Fruit fly (Drosophila melanogaster) whole organism, embryonic: ENCODE measurements around the gene HP1c.

Experiments
- CG12219 ChIP-seq: fragments of 200-800 bp; sonication (Bioruptor generic); optimal IDR thresholded peaks from 3 replicates; lab custom pipeline; 2018; ENCODE audit warnings: missing biosample characterization, mild to moderate bottlenecking, missing genetic modification characterization
- CG12236 ChIP-seq: fragments of 200-800 bp; sonication (Bioruptor generic); optimal IDR thresholded peaks from 2 replicates; lab custom pipeline; 2016; ENCODE audit warnings: missing biosample characterization, missing genetic modification characterization
- CG12659 ChIP-seq: fragments of 200-800 bp; sonication (Bioruptor generic); optimal IDR thresholded peaks from 3 replicates; lab custom pipeline; 2017; ENCODE audit warnings: mild to moderate bottlenecking, missing biosample characterization, missing genetic modification reagents, missing genetic modification characterization
- CG13894 ChIP-seq: fragments of 200-800 bp; sonication (Bioruptor generic); optimal IDR thresholded peaks from 3 replicates; lab custom pipeline; 2018; ENCODE audit warnings: missing biosample characterization, mild to moderate bottlenecking, missing genetic modification characterization, moderate library complexity
- CG14050 ChIP-seq: fragments of 200-800 bp; sonication (Bioruptor generic); IDR thresholded peaks from 3 replicates; pipeline ENCODE4 v1.3.6; 2022; ENCODE audit warnings: missing biosample characterization, missing genetic modification characterization
- CG15601 ChIP-seq: fragments of 200-800 bp; sonication (Bioruptor generic); optimal IDR thresholded peaks from 3 replicates; lab custom pipeline; 2019; ENCODE audit warnings: missing biosample characterization, mild to moderate bottlenecking, missing genetic modification characterization, moderate library complexity
- CG17829 ChIP-seq: fragments of 200-800 bp; optimal IDR thresholded peaks from 2 replicates; lab custom pipeline; 2019; ENCODE audit warnings: missing biosample characterization, mild to moderate bottlenecking, missing genetic modification characterization, moderate library complexity
- CG1792 ChIP-seq: fragments of 200-800 bp; sonication (Bioruptor generic); optimal IDR thresholded peaks from 2 replicates; lab custom pipeline; 2016; ENCODE audit warnings: missing biosample characterization, missing genetic modification characterization
- CG18599 ChIP-seq: fragments of 200-800 bp; sonication (Bioruptor generic); optimal IDR thresholded peaks from 3 replicates; lab custom pipeline; 2017; ENCODE audit warnings: missing biosample characterization, missing genetic modification characterization, mild to moderate bottlenecking, moderate library complexity, missing genetic modification reagents
- CG2116 ChIP-seq: fragments of 200-800 bp; sonication (Bioruptor generic); optimal IDR thresholded peaks from 3 replicates; lab custom pipeline; 2018; ENCODE audit warnings: missing biosample characterization, mild to moderate bottlenecking, missing genetic modification characterization
- CG2889 ChIP-seq: fragments of 200-800 bp; sonication (Bioruptor generic); IDR thresholded peaks from 3 replicates; pipeline ENCODE4 v1.3.6; 2022; ENCODE audit warnings: missing biosample characterization, missing genetic modification characterization
- CG3407 ChIP-seq: fragments of 200-800 bp; sonication (Bioruptor generic); optimal IDR thresholded peaks from 2 replicates; lab custom pipeline; 2018; ENCODE audit warnings: missing biosample characterization, mild to moderate bottlenecking, missing genetic modification characterization
- CG3995 ChIP-seq: fragments of 200-800 bp; sonication (Bioruptor generic); optimal IDR thresholded peaks from 3 replicates; lab custom pipeline; 2016; ENCODE audit warnings: missing biosample characterization, missing genetic modification characterization
- CG6791 ChIP-seq: fragments of 200-800 bp; sonication (Bioruptor generic); IDR thresholded peaks from 3 replicates; pipeline ENCODE4 v1.3.6; 2022; ENCODE audit warnings: missing biosample characterization, missing genetic modification characterization; ENCODE audit not compliant: partially characterized antibody
- CG9932 ChIP-seq: fragments of 200-800 bp; sonication (Bioruptor generic); IDR thresholded peaks from 2 replicates; pipeline ENCODE4 v1.3.6; 2022; ENCODE audit warnings: missing biosample characterization, missing genetic modification characterization
- Camta ChIP-seq: fragments of 200-800 bp; sonication (Bioruptor generic); optimal IDR thresholded peaks from 2 replicates; lab custom pipeline; 2016; ENCODE audit warnings: missing biosample characterization, missing genetic modification characterization
- CoRest ChIP-seq: fragments of 200-800 bp; sonication (Bioruptor generic); optimal IDR thresholded peaks from 3 replicates; lab custom pipeline; 2018; ENCODE audit warnings: missing biosample characterization, mild to moderate bottlenecking, missing genetic modification characterization, moderate library complexity
- D19A ChIP-seq: fragments of 200-800 bp; optimal IDR thresholded peaks from 3 replicates; lab custom pipeline; 2019; ENCODE audit warnings: missing biosample characterization, mild to moderate bottlenecking, missing genetic modification characterization, moderate library complexity
- Doc2 ChIP-seq: fragments of 200-800 bp; sonication (Bioruptor generic); IDR thresholded peaks from 2 replicates; pipeline ENCODE4 v1.3.6; 2022; ENCODE audit warnings: missing biosample characterization, missing genetic modification characterization
- MBD-R2 ChIP-seq: fragments of 200-800 bp; sonication (Bioruptor generic); IDR thresholded peaks from 2 replicates; pipeline ENCODE4 v1.3.6; 2022; ENCODE audit warnings: missing biosample characterization, missing genetic modification characterization
- Med ChIP-seq: fragments of 200-800 bp; sonication (Bioruptor generic); peaks from one replicate; lab custom pipeline; 2016; ENCODE audit warnings: missing biosample characterization, missing genetic modification characterization, mild to moderate bottlenecking, inconsistent platforms, moderate library complexity
- Myb ChIP-seq: fragments of 200-800 bp; sonication (Bioruptor generic); optimal IDR thresholded peaks from 2 replicates; lab custom pipeline; 2016; ENCODE audit warnings: missing biosample characterization, missing genetic modification characterization
- Ptx1 ChIP-seq: fragments of 200-800 bp; sonication (Bioruptor generic); IDR thresholded peaks from 2 replicates; pipeline ENCODE4 v1.3.6; 2022; ENCODE audit warnings: missing biosample characterization, missing genetic modification characterization
- Sin3A ChIP-seq: fragments of >200 bp; optimal IDR thresholded peaks from 2 replicates; lab custom pipeline; 2018
- Sox102F ChIP-seq: fragments of 200-800 bp; sonication (Bioruptor generic); optimal IDR thresholded peaks from 2 replicates; lab custom pipeline; 2018; ENCODE audit warnings: missing biosample characterization, mild to moderate bottlenecking, missing genetic modification characterization, moderate library complexity
- Spps ChIP-seq: fragments of 200-800 bp; sonication (Bioruptor generic); optimal IDR thresholded peaks from 2 replicates; lab custom pipeline; 2018; ENCODE audit warnings: missing biosample characterization, mild to moderate bottlenecking, missing genetic modification characterization
- Xbp1 ChIP-seq: fragments of 200-800 bp; sonication (Bioruptor generic); optimal IDR thresholded peaks from 3 replicates; lab custom pipeline; 2016; ENCODE audit warnings: missing biosample characterization, mild to moderate bottlenecking, missing genetic modification characterization
- amos ChIP-seq: fragments of 200-800 bp; sonication (Bioruptor generic); IDR thresholded peaks from 2 replicates; pipeline ENCODE4 v1.3.6; 2022; ENCODE audit warnings: missing biosample characterization, missing genetic modification characterization; ENCODE audit not compliant: partially characterized antibody
- ato ChIP-seq: fragments of 200-800 bp; sonication (Bioruptor generic); IDR thresholded peaks from 2 replicates; pipeline ENCODE4 v1.3.6; 2022; ENCODE audit warnings: missing biosample characterization, missing genetic modification characterization; ENCODE audit not compliant: partially characterized antibody
- bbx ChIP-seq: fragments of 200-800 bp; sonication (Bioruptor generic); IDR thresholded peaks from 2 replicates; pipeline ENCODE4 v1.3.6; 2022; ENCODE audit warnings: missing biosample characterization, missing genetic modification characterization; ENCODE audit not compliant: partially characterized antibody
- ci ChIP-seq: fragments of 200-800 bp; sonication (Bioruptor generic); IDR thresholded peaks from 3 replicates; pipeline ENCODE4 v1.3.6; 2022; ENCODE audit warnings: missing biosample characterization, missing genetic modification characterization
- crc ChIP-seq: fragments of 200-800 bp; sonication (Bioruptor generic); optimal IDR thresholded peaks from 2 replicates; lab custom pipeline; 2016; ENCODE audit warnings: missing biosample characterization, missing genetic modification characterization
- croc ChIP-seq: fragments of 200-800 bp; sonication (Bioruptor generic); conservative IDR thresholded peaks from 3 replicates; pipeline ENCODE4 v1.3.6; 2022; ENCODE audit warnings: missing biosample characterization, missing genetic modification characterization
- cwo ChIP-seq: fragments of 200-800 bp; sonication (Bioruptor generic); optimal IDR thresholded peaks from 3 replicates; lab custom pipeline; 2017; ENCODE audit warnings: missing biosample characterization, missing genetic modification characterization, mild to moderate bottlenecking, moderate library complexity, missing genetic modification reagents
- fd3F ChIP-seq: fragments of 200-800 bp; sonication (Bioruptor generic); optimal IDR thresholded peaks from 2 replicates; lab custom pipeline; 2018; ENCODE audit warnings: missing biosample characterization, mild to moderate bottlenecking, missing genetic modification characterization, moderate library complexity
- hth ChIP-seq: fragments of >200 bp; optimal IDR thresholded peaks from 2 replicates; lab custom pipeline; 2017; ENCODE audit warnings: inconsistent platforms
- lov ChIP-seq, 2 experiments: fragments of 200-800 bp in 1 of 2; fragments of >200 bp in 1 of 2; sonication (Bioruptor generic) in 1 of 2; IDR thresholded peaks in 1 of 2; optimal IDR thresholded peaks in 1 of 2; 2 replicates in 1 of 2; 3 replicates in 1 of 2; pipeline versions ENCODE4 v1.3.6 to Lab custom; 2017 to 2022; ENCODE audit warnings: missing biosample characterization in 1 of 2, missing genetic modification characterization in 1 of 2
- nau ChIP-seq: fragments of 200-800 bp; sonication (Bioruptor generic); optimal IDR thresholded peaks from 3 replicates; lab custom pipeline; 2017; ENCODE audit warnings: missing biosample characterization, mild to moderate bottlenecking, missing genetic modification characterization, missing genetic modification reagents
- pfk ChIP-seq: fragments of 200-800 bp; sonication (Bioruptor generic); optimal IDR thresholded peaks from 2 replicates; lab custom pipeline; 2018; ENCODE audit warnings: missing biosample characterization, mild to moderate bottlenecking, missing genetic modification characterization, moderate library complexity
- ranshi ChIP-seq: fragments of 200-800 bp; sonication (Bioruptor generic); IDR thresholded peaks from 2 replicates; pipeline ENCODE4 v1.3.6; 2022; ENCODE audit warnings: missing biosample characterization, missing genetic modification characterization
- rib ChIP-seq: fragments of 200-800 bp; sonication (Bioruptor generic); IDR thresholded peaks from 2 replicates; pipeline ENCODE4 v1.3.6; 2022; ENCODE audit warnings: missing biosample characterization, missing genetic modification characterization
- salm ChIP-seq: fragments of 200-800 bp; sonication (Bioruptor generic); optimal IDR thresholded peaks from 2 replicates; lab custom pipeline; 2018; ENCODE audit warnings: missing biosample characterization, mild to moderate bottlenecking, missing genetic modification characterization
- twi ChIP-seq: fragments of 200-800 bp; optimal IDR thresholded peaks from 2 replicates; lab custom pipeline; 2019; ENCODE audit warnings: missing biosample characterization, mild to moderate bottlenecking, missing genetic modification characterization, moderate library complexity
- tx ChIP-seq: fragments of 200-800 bp; sonication (Bioruptor generic); optimal IDR thresholded peaks from 2 replicates; lab custom pipeline; 2016; ENCODE audit warnings: missing biosample characterization, missing genetic modification characterization
- usp ChIP-seq: fragments of >200 bp; optimal IDR thresholded peaks from 2 replicates; lab custom pipeline; 2017; ENCODE audit warnings: missing biosample characterization, missing genetic modification characterization
- zen ChIP-seq: fragments of 200-800 bp; sonication (Bioruptor generic); optimal IDR thresholded peaks from 3 replicates; lab custom pipeline; 2018; ENCODE audit warnings: missing biosample characterization, mild to moderate bottlenecking, missing genetic modification characterization, moderate library complexity
- zen2 ChIP-seq: fragments of 200-800 bp; sonication (Bioruptor generic); IDR thresholded peaks from 3 replicates; pipeline ENCODE4 v1.3.6; 2022; ENCODE audit warnings: missing biosample characterization, missing genetic modification characterization; ENCODE audit not compliant: partially characterized antibody

The HP1c gene

DNA sequence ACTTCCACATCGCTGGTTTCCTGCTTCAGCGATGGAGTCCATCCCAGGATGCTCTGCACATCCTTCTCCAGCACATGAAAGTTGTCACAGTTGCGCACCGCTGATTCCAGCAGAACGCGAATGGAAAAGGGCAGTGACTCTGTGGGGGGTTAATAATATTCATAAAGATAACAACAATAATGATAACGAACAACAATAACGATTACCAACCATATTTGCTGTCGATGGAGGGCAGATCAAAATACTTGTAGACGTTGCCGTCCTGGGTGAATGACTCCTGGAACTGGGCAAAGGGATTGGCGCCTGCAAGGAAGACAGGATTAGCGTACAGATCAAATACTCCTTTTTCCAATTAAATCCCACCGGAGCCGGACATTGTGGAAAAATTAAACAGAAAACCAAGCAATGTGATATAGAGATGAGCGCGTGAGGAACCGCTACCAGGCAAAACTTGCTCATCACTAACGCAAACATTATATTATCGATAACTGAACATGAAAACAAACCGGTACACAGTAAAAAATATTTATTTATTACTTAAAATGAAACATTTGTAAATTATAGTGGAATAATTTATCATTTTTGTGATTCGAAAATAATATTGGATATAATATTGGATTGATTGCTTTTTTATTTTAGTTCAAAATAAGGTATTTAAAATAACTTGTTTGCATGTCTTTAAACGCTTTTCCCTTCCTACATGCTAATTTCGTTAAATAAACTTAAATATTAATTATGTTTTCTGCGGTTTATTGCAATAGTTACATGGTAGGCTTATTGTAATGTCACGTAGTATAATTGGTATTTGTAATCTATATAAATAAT lies 21.1 kb upstream of the HP1c start, which contains the start of gene Irp-1A (continued):
- TF ChIP-seq CG15601, result peak; percentile 70
- 0 out of 3 replicates have a peak, but pooled peaks have one; percentile 39 for TF ChIP-seq croc
- TF ChIP-seq cwo (GFP tag; lab: Kevin White, UChicago), result peak; percentile 60
- peak; percentile 78 for TF ChIP-seq D19A (tag; lab: Kevin White, UChicago)
- TF ChIP-seq CG12236 (GFP tag; lab: Kevin White, UChicago), result no peak
- 0 out of 2 replicates have a peak, but pooled peaks have one; percentile 17 for TF ChIP-seq rib (GFP tag; lab: Robert Waterston, UW)
- peak; percentile 75 for TF ChIP-seq Xbp1 (GFP tag; lab: Kevin White, UChicago)
- peak; percentile 45 for TF ChIP-seq CG12219 (GFP tag; lab: Kevin White, UChicago)
- TF ChIP-seq CG18599 (GFP tag; lab: Kevin White, UChicago), result peak; percentile 77
- TF ChIP-seq Spps (tag; lab: Kevin White, UChicago), result peak; percentile 62
- no peak for TF ChIP-seq crc (GFP tag; lab: Kevin White, UChicago)
- TF ChIP-seq CG2116 (GFP tag; lab: Kevin White, UChicago), result peak; percentile 73
- TF ChIP-seq tx (GFP tag; lab: Kevin White, UChicago), result no peak
- peak; percentile 41 for TF ChIP-seq ato (GFP tag; lab: Robert Waterston, UW)
- TF ChIP-seq hth, result no peak
- peak; percentile 85 for TF ChIP-seq amos
- peak; percentile 36; the same call in 1 of the 3 replicates for TF ChIP-seq CG14050 (GFP tag; lab: Robert Waterston, UW)
- no peak for TF ChIP-seq CG2889
- peak; percentile 44 for TF ChIP-seq twi (tag; lab: Kevin White, UChicago)
- TF ChIP-seq CG3407 (GFP tag; lab: Kevin White, UChicago), result peak; percentile 44
- TF ChIP-seq nau (GFP tag; lab: Kevin White, UChicago), result peak; percentile 11
- TF ChIP-seq zen2 (GFP tag; lab: Robert Waterston, UW), result peak; percentile 71
- no peak for TF ChIP-seq lov (optimal IDR thresholded peaks at IDR 0.05; lab: Kevin White, UChicago)
- 0 out of 3 replicates have a peak, but pooled peaks have one; percentile 57 for TF ChIP-seq lov (GFP tag; IDR thresholded peaks at IDR 0.05; lab: Robert Waterston, UW)
- peak; percentile 57 for TF ChIP-seq zen
- TF ChIP-seq CG6791, result peak; percentile 79
- peak; percentile 18 for TF ChIP-seq CG1792 (GFP tag; lab: Kevin White, UChicago)

DNA sequence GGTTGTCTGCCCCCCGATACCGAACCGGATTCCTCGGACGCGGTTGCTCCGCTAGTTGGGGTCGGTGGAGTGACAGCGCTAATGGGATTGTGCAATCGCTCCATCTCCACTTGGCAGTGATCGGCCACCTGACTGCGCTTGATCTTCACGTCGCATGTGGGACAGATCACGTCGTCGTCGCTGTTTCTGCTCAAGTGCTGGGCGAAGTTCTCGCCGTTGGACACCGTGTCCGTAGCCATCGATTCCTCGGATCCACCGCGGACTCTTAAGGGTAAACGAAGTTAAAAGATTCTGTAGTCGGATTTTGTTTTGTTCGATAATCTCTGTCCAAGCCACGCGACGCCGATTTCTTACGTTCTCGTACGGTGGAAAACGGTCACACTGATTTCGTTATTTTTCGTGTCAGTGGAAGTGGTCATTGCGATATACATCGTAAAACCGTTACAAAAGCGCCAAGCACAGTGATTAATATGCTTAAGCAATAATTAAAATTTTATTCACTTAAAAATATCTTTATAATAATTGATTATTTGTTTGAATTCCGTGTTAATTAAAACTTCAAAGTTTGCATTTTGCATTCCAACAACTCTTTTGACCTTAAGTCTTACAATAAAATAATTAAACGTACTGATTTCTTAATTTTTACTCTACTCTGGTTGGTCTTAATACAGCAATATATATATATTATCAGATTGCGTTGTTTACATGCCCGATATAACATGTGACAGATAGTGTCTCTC lies 19.2 kb upstream of the HP1c start, which contains the start of gene RNF220:
TSS of gene RNF220 (minus strand) at position 384 of the 740 bp plus-strand sequence.
- TF ChIP-seq fd3F (no peak), CG3995 (GFP tag; lab: Kevin White, UChicago) (peak; percentile 93), CG17829 (peak; percentile 1), CG13894 (tag; lab: Kevin White, UChicago) (no peak), ranshi (GFP tag; lab: Robert Waterston, UW) (no peak), bbx (GFP tag; lab: Robert Waterston, UW) (peak; percentile 78), Camta (no peak), Sin3A (lab: Kevin White, UChicago) (peak; percentile 31), pfk (GFP tag; lab: Kevin White, UChicago) (no peak), CG9932 (GFP tag; lab: Robert Waterston, UW) (peak; percentile 47), Sox102F (GFP tag; lab: Kevin White, UChicago) (peak; percentile 5), Ptx1 (GFP tag; lab: Robert Waterston, UW) (peak; percentile 8; the same call in 1 of the 2 replicates), Doc2 (no peak), Myb (GFP tag; lab: Kevin White, UChicago) (peak; percentile 68), CG12659 (GFP tag; lab: Kevin White, UChicago) (peak; percentile 33), CoRest (tag; lab: Kevin White, UChicago) (peak; percentile 55), ci (GFP tag; lab: Robert Waterston, UW) (0 out of 3 replicates have a peak, but pooled peaks have one; percentile 9), usp (GFP tag; lab: Kevin White, UChicago) (no peak), MBD-R2 (peak; percentile 45), salm (tag; lab: Kevin White, UChicago) (no peak), Med (peak; percentile 59)
